Fruit fly (Drosophila melanogaster) whole organism, prepupa: ENCODE measurements around the gene CG43402.

ENCODE experiments used
- Blimp-1 ChIP-seq: fragments of 200-800 bp; sonication (Bioruptor generic); optimal IDR thresholded peaks from 3 replicates; lab custom pipeline; 2017; ENCODE audit warnings: missing biosample characterization, missing genetic modification characterization, mild to moderate bottlenecking, moderate library complexity, missing genetic modification reagents
- CG10631 ChIP-seq: fragments of 200-800 bp; sonication (Bioruptor generic); optimal IDR thresholded peaks from 2 replicates; lab custom pipeline; 2016; ENCODE audit warnings: missing biosample characterization, missing genetic modification characterization
- CG10669 ChIP-seq: fragments of 200-800 bp; sonication (Bioruptor generic); optimal IDR thresholded peaks from 3 replicates; lab custom pipeline; 2018; ENCODE audit warnings: missing biosample characterization, mild to moderate bottlenecking, missing genetic modification characterization, moderate library complexity
- CG11762 ChIP-seq: fragments of 200-800 bp; sonication (Bioruptor generic); optimal IDR thresholded peaks from 3 replicates; lab custom pipeline; 2016; ENCODE audit warnings: missing biosample characterization, missing genetic modification characterization; ENCODE audit not compliant: insufficient read depth
- CG11902 ChIP-seq: fragments of 200-800 bp; sonication (Bioruptor generic); optimal IDR thresholded peaks from 3 replicates; lab custom pipeline; 2016; ENCODE audit warnings: missing biosample characterization, missing genetic modification characterization
- CG1621 ChIP-seq: fragments of 200-800 bp; sonication (Bioruptor generic); optimal IDR thresholded peaks from 3 replicates; lab custom pipeline; 2018; ENCODE audit warnings: missing biosample characterization, mild to moderate bottlenecking, missing genetic modification characterization
- CG16779 ChIP-seq: fragments of 200-800 bp; sonication (Bioruptor generic); optimal IDR thresholded peaks from 3 replicates; lab custom pipeline; 2017; ENCODE audit warnings: missing biosample characterization, mild to moderate bottlenecking, missing genetic modification characterization
- CG3032 ChIP-seq: fragments of 200-800 bp; optimal IDR thresholded peaks from 2 replicates; lab custom pipeline; 2019; ENCODE audit warnings: missing biosample characterization, mild to moderate bottlenecking, missing genetic modification characterization, moderate library complexity
- CG31627 ChIP-seq: fragments of 200-800 bp; sonication (Bioruptor generic); optimal IDR thresholded peaks from 3 replicates; lab custom pipeline; 2016; ENCODE audit warnings: missing biosample characterization, missing genetic modification characterization
- CG32006 ChIP-seq: fragments of 200-800 bp; sonication (Bioruptor generic); optimal IDR thresholded peaks from 3 replicates; lab custom pipeline; 2017; ENCODE audit warnings: missing biosample characterization, mild to moderate bottlenecking, missing genetic modification characterization
- CG6792 ChIP-seq: fragments of 200-800 bp; sonication (Bioruptor generic); optimal IDR thresholded peaks from 3 replicates; lab custom pipeline; 2016; ENCODE audit warnings: missing biosample characterization, missing genetic modification characterization
- CG6808 ChIP-seq: fragments of 200-800 bp; sonication (Bioruptor generic); optimal IDR thresholded peaks from 3 replicates; lab custom pipeline; 2017; ENCODE audit warnings: missing biosample characterization, missing genetic modification characterization, mild to moderate bottlenecking, moderate library complexity, missing genetic modification reagents
- CG6854 ChIP-seq: fragments of 200-800 bp; sonication (Bioruptor generic); optimal IDR thresholded peaks from 2 replicates; lab custom pipeline; 2017; ENCODE audit warnings: missing biosample characterization, mild to moderate bottlenecking, missing genetic modification characterization
- CG7368 ChIP-seq: fragments of 200-800 bp; sonication (Bioruptor generic); optimal IDR thresholded peaks from 3 replicates; lab custom pipeline; 2016; ENCODE audit warnings: missing biosample characterization, missing genetic modification characterization
- CG8119 ChIP-seq: fragments of 200-800 bp; sonication (Bioruptor generic); IDR thresholded peaks from 3 replicates; pipeline ENCODE4 v1.3.6; 2022; ENCODE audit warnings: missing biosample characterization, missing genetic modification characterization
- CG8632 ChIP-seq: fragments of 200-800 bp; sonication (Bioruptor generic); optimal IDR thresholded peaks from 3 replicates; lab custom pipeline; 2016; ENCODE audit warnings: missing biosample characterization, missing genetic modification characterization
- CG9139 ChIP-seq: fragments of 200-800 bp; sonication (Bioruptor generic); optimal IDR thresholded peaks from 3 replicates; lab custom pipeline; 2017; ENCODE audit warnings: missing biosample characterization, mild to moderate bottlenecking, missing genetic modification characterization
- Eip78C ChIP-seq: fragments of 200-800 bp; sonication (Bioruptor generic); peaks from one replicate; lab custom pipeline; 2016; ENCODE audit warnings: missing biosample characterization, missing genetic modification characterization
- Eip93F ChIP-seq: fragments of 200-800 bp; sonication (Bioruptor generic); optimal IDR thresholded peaks from 2 replicates; lab custom pipeline; 2016; ENCODE audit warnings: missing biosample characterization, mild to moderate bottlenecking, missing genetic modification characterization
- Ets21C ChIP-seq: fragments of 200-800 bp; sonication (Bioruptor generic); optimal IDR thresholded peaks from 3 replicates; lab custom pipeline; 2016; ENCODE audit warnings: missing biosample characterization, missing genetic modification characterization
- Gug ChIP-seq: fragments of 200-800 bp; sonication (Bioruptor generic); IDR thresholded peaks from 2 replicates; pipeline ENCODE4 v1.3.6; 2022; ENCODE audit warnings: missing biosample characterization, missing genetic modification characterization
- Hr38 ChIP-seq: sonication (Bioruptor generic); optimal IDR thresholded peaks from 2 replicates; lab custom pipeline; 2016; ENCODE audit warnings: missing biosample characterization, missing genetic modification characterization
- Hr39 ChIP-seq: fragments of 200-800 bp; sonication (Bioruptor generic); optimal IDR thresholded peaks from 2 replicates; lab custom pipeline; 2016; ENCODE audit warnings: missing biosample characterization, missing genetic modification characterization
- Hr4 ChIP-seq: fragments of 200-800 bp; sonication (Bioruptor generic); optimal IDR thresholded peaks from 3 replicates; lab custom pipeline; 2016; ENCODE audit warnings: missing biosample characterization, missing genetic modification characterization
- Lpt ChIP-seq: fragments of 200-800 bp; sonication (Bioruptor generic); optimal IDR thresholded peaks from 3 replicates; lab custom pipeline; 2016; ENCODE audit warnings: missing biosample characterization, missing genetic modification characterization
- Met ChIP-seq: fragments of 200-800 bp; sonication (Bioruptor generic); optimal IDR thresholded peaks from 3 replicates; lab custom pipeline; 2016; ENCODE audit warnings: missing biosample characterization, missing genetic modification characterization
- Smox ChIP-seq: fragments of 200-800 bp; sonication (Bioruptor generic); optimal IDR thresholded peaks from 3 replicates; lab custom pipeline; 2016; ENCODE audit warnings: missing biosample characterization, missing genetic modification characterization
- Sox14 ChIP-seq: fragments of 200-800 bp; sonication (Bioruptor generic); optimal IDR thresholded peaks from 3 replicates; lab custom pipeline; 2016; ENCODE audit warnings: missing biosample characterization, missing genetic modification characterization
- Sox15 ChIP-seq: fragments of 200-800 bp; sonication (Bioruptor generic); optimal IDR thresholded peaks from 3 replicates; lab custom pipeline; 2016; ENCODE audit warnings: missing biosample characterization, missing genetic modification characterization
- achi ChIP-seq: fragments of 200-800 bp; sonication (Bioruptor generic); optimal IDR thresholded peaks from 3 replicates; lab custom pipeline; 2016; ENCODE audit warnings: missing biosample characterization, missing genetic modification characterization
- acj6 ChIP-seq: fragments of 200-800 bp; sonication (Bioruptor generic); optimal IDR thresholded peaks from 3 replicates; lab custom pipeline; 2016; ENCODE audit warnings: missing biosample characterization, missing genetic modification characterization
- dac ChIP-seq: fragments of 200-800 bp; sonication (Bioruptor generic); optimal IDR thresholded peaks from 2 replicates; lab custom pipeline; 2017; ENCODE audit warnings: missing biosample characterization, mild to moderate bottlenecking, missing genetic modification characterization
- dsx ChIP-seq: fragments of 200-800 bp; optimal IDR thresholded peaks from 3 replicates; lab custom pipeline; 2019; ENCODE audit warnings: missing biosample characterization, mild to moderate bottlenecking, missing genetic modification characterization, moderate library complexity; ENCODE audit not compliant: poor library complexity, severe bottlenecking
- esn ChIP-seq: fragments of 200-800 bp; sonication (Bioruptor generic); optimal IDR thresholded peaks from 2 replicates; lab custom pipeline; 2016; ENCODE audit warnings: missing biosample characterization, mild to moderate bottlenecking, missing genetic modification characterization, moderate library complexity
- fd59A ChIP-seq: fragments of 200-800 bp; sonication (Bioruptor generic); optimal IDR thresholded peaks from 2 replicates; lab custom pipeline; 2017; ENCODE audit warnings: missing biosample characterization, mild to moderate bottlenecking, missing genetic modification characterization, missing genetic modification reagents
- fd85E ChIP-seq: fragments of 200-800 bp; sonication (Bioruptor generic); optimal IDR thresholded peaks from 3 replicates; lab custom pipeline; 2016; ENCODE audit warnings: missing biosample characterization, missing genetic modification characterization
- fkh ChIP-seq: fragments of 200-800 bp; sonication (Bioruptor generic); optimal IDR thresholded peaks from 3 replicates; lab custom pipeline; 2017; ENCODE audit warnings: missing biosample characterization, mild to moderate bottlenecking, missing genetic modification characterization, moderate library complexity
- lz ChIP-seq: fragments of 200-800 bp; sonication (Bioruptor generic); optimal IDR thresholded peaks from 3 replicates; lab custom pipeline; 2016; ENCODE audit warnings: missing biosample characterization, missing genetic modification characterization
- net ChIP-seq: fragments of 200-800 bp; sonication (Bioruptor generic); optimal IDR thresholded peaks from 3 replicates; lab custom pipeline; 2016; ENCODE audit warnings: missing biosample characterization, missing genetic modification characterization
- pdm3 ChIP-seq: fragments of 200-800 bp; sonication (Bioruptor generic); optimal IDR thresholded peaks from 3 replicates; lab custom pipeline; 2016; ENCODE audit warnings: missing biosample characterization, missing genetic modification characterization
- salr ChIP-seq, 2 experiments: fragments of 200-800 bp; sonication (Bioruptor generic); optimal IDR thresholded peaks; 3 replicates each; lab custom pipeline; 2016 to 2018; ENCODE audit warnings: missing biosample characterization in 2 of 2, missing genetic modification characterization in 2 of 2, mild to moderate bottlenecking in 1 of 2
- spab ChIP-seq: fragments of 200-800 bp; sonication (Bioruptor generic); optimal IDR thresholded peaks from 2 replicates; lab custom pipeline; 2017; ENCODE audit warnings: missing biosample characterization, mild to moderate bottlenecking, missing genetic modification characterization, missing genetic modification reagents
- ss ChIP-seq, 2 experiments: fragments of 200-800 bp; sonication (Bioruptor generic); optimal IDR thresholded peaks; 2 replicates in 1 of 2; 3 replicates in 1 of 2; lab custom pipeline; 2017 to 2018; ENCODE audit warnings: mild to moderate bottlenecking in 2 of 2, missing biosample characterization in 2 of 2, missing genetic modification characterization in 2 of 2, moderate library complexity in 1 of 2
- svp ChIP-seq: fragments of 200-800 bp; sonication (Bioruptor generic); peaks from one replicate; lab custom pipeline; 2016; ENCODE audit warnings: missing biosample characterization, missing genetic modification characterization
- topi ChIP-seq: fragments of 200-800 bp; sonication (Bioruptor generic); optimal IDR thresholded peaks from 3 replicates; lab custom pipeline; 2016; ENCODE audit warnings: missing biosample characterization, missing genetic modification characterization
- vri ChIP-seq: fragments of 200-800 bp; sonication (Bioruptor generic); optimal IDR thresholded peaks from 3 replicates; lab custom pipeline; 2016; ENCODE audit warnings: missing biosample characterization, mild to moderate bottlenecking, missing genetic modification characterization

The CG43402 gene

dm6 chr2L:1418129-1418746, 24.2 kb upstream of the CG43402 start:
- TF ChIP-seq salr (GFP tag; optimal IDR thresholded peaks at IDR 0.05; lab: Kevin White, UChicago) (no peak), net (no peak), ss (GFP tag; optimal IDR thresholded peaks at IDR 0.05; lab: Kevin White, UChicago) (peak in 1 of 2 experiments; percentile 91), fd59A (no peak)

- peak; percentile 23 for TF ChIP-seq Eip78C (GFP tag; lab: Kevin White, UChicago)
- TF ChIP-seq Ets21C (GFP tag; lab: Kevin White, UChicago) = no peak
These were observed 22.8 kb upstream of the CG43402 start for dm6 chr2L:1419656-1420055.

- TF ChIP-seq CG6808 (peak; percentile 48), spab (GFP tag; lab: Kevin White, UChicago) (no peak), CG1621 (tag; lab: Kevin White, UChicago) (peak; percentile 94), Ets21C (GFP tag; lab: Kevin White, UChicago) (no peak), Eip93F (no peak), Gug (GFP tag; lab: Robert Waterston, UW) (peak; percentile 26; the same call in 1 of the 2 replicates), net (peak; percentile 57), CG32006 (GFP tag; lab: Kevin White, UChicago) (peak; percentile 16), CG31627 (GFP tag; lab: Kevin White, UChicago) (no peak), pdm3 (peak; percentile 20), fd59A (no peak), CG7368 (peak; percentile 62), CG6792 (GFP tag; lab: Kevin White, UChicago) (no peak), CG11902 (GFP tag; lab: Kevin White, UChicago) (no peak), CG10631 (GFP tag; lab: Kevin White, UChicago) (no peak), ss (GFP tag; optimal IDR thresholded peaks at IDR 0.05; lab: Kevin White, UChicago) (peak; percentile 68 to 81), Blimp-1 (GFP tag; lab: Kevin White, UChicago) (peak; percentile 54), fkh (GFP tag; lab: Kevin White, UChicago) (peak; percentile 90), fd85E (GFP tag; lab: Kevin White, UChicago) (no peak), acj6 (GFP tag; lab: Kevin White, UChicago) (no peak), achi (GFP tag; lab: Kevin White, UChicago) (peak; percentile 29), CG8632 (GFP tag; lab: Kevin White, UChicago) (no peak), Met (peak; percentile 23), Hr4 (GFP tag; lab: Kevin White, UChicago) (no peak), esn (peak; percentile 39), salr (GFP tag; optimal IDR thresholded peaks at IDR 0.05; lab: Kevin White, UChicago) (peak; percentile 11 to 29), vri (GFP tag; lab: Kevin White, UChicago) (peak; percentile 47), svp (GFP tag; lab: Kevin White, UChicago) (peak; percentile 71), CG16779 (peak; percentile 48), Sox14 (GFP tag; lab: Kevin White, UChicago) (no peak), Hr39 (GFP tag; lab: Kevin White, UChicago) (no peak), dac (GFP tag; lab: Kevin White, UChicago) (no peak), Hr38 (GFP tag; lab: Kevin White, UChicago) (no peak), CG3032 (tag; lab: Kevin White, UChicago) (peak; percentile 34), CG11762 (GFP tag; lab: Kevin White, UChicago) (no peak), Smox (peak; percentile 7), topi (GFP tag; lab: Kevin White, UChicago) (peak; percentile 46), CG6854 (GFP tag; lab: Kevin White, UChicago) (peak; percentile 54), dsx (peak; percentile 78), CG8119 (GFP tag; lab: Robert Waterston, UW) (peak; percentile 72), Lpt (GFP tag; lab: Kevin White, UChicago) (peak; percentile 61), CG9139 (GFP tag; lab: Kevin White, UChicago) (peak; percentile 81), CG10669 (peak; percentile 10), lz (GFP tag; lab: Kevin White, UChicago) (peak; percentile 30), Sox15 (GFP tag; lab: Kevin White, UChicago) (no peak)
These were observed 22.1 kb upstream of the CG43402 start, which contains the start of gene robo2 for dm6 chr2L:1420287-1420686. TSS of gene robo2 (minus strand) at chr2L:1420453.
